Fruit fly (Drosophila melanogaster) whole organism, pupa: ENCODE results near the gene heph.

ENCODE experiments used
- CG10348 ChIP-seq: fragments of 200-800 bp; sonication (Bioruptor generic); IDR thresholded peaks from 2 replicates; pipeline ENCODE4 v1.3.6; 2022; ENCODE audit warnings: missing biosample characterization, missing genetic modification characterization
- CG12605 ChIP-seq: fragments of 200-800 bp; sonication (Bioruptor generic); IDR thresholded peaks from 2 replicates; pipeline ENCODE4 v1.3.6; 2022; ENCODE audit warnings: missing biosample characterization, missing genetic modification characterization
- CG13204 ChIP-seq: fragments of 200-800 bp; sonication (Bioruptor generic); optimal IDR thresholded peaks from 2 replicates; lab custom pipeline; 2018; ENCODE audit warnings: missing biosample characterization, mild to moderate bottlenecking, missing genetic modification characterization, moderate library complexity
- CG14655 ChIP-seq: fragments of 200-800 bp; sonication (Bioruptor generic); optimal IDR thresholded peaks from 3 replicates; lab custom pipeline; 2017; ENCODE audit warnings: mild to moderate bottlenecking, missing biosample characterization, missing genetic modification reagents, missing genetic modification characterization
- CG15710 ChIP-seq: fragments of 200-800 bp; sonication (Bioruptor generic); optimal IDR thresholded peaks from 2 replicates; lab custom pipeline; 2018; ENCODE audit warnings: missing biosample characterization, mild to moderate bottlenecking, missing genetic modification characterization, moderate library complexity
- CG17806 ChIP-seq: fragments of 200-800 bp; sonication (Bioruptor generic); optimal IDR thresholded peaks from 2 replicates; lab custom pipeline; 2018; ENCODE audit warnings: missing biosample characterization, mild to moderate bottlenecking, missing genetic modification characterization, moderate library complexity
- CG32121 ChIP-seq: fragments of 200-800 bp; sonication (Bioruptor generic); IDR thresholded peaks from 2 replicates; pipeline ENCODE4 v1.3.6; 2022; ENCODE audit warnings: missing biosample characterization, missing genetic modification characterization
- CG34367 ChIP-seq: fragments of 200-800 bp; sonication (Bioruptor generic); optimal IDR thresholded peaks from 2 replicates; lab custom pipeline; 2018; ENCODE audit warnings: missing biosample characterization, mild to moderate bottlenecking, missing genetic modification characterization
- CG4496 ChIP-seq: fragments of 200-800 bp; sonication (Bioruptor generic); IDR thresholded peaks from 3 replicates; pipeline ENCODE4 v1.3.6; 2022; ENCODE audit warnings: missing biosample characterization, missing genetic modification characterization
- CG8159 ChIP-seq: fragments of 200-800 bp; sonication (Bioruptor generic); optimal IDR thresholded peaks from 3 replicates; lab custom pipeline; 2018; ENCODE audit warnings: missing biosample characterization, mild to moderate bottlenecking, missing genetic modification characterization, moderate library complexity
- CG8301 ChIP-seq: fragments of 200-800 bp; sonication (Bioruptor generic); optimal IDR thresholded peaks from 2 replicates; lab custom pipeline; 2018; ENCODE audit warnings: missing biosample characterization, mild to moderate bottlenecking, missing genetic modification characterization
- CG9948 ChIP-seq: fragments of 200-800 bp; sonication (Bioruptor generic); optimal IDR thresholded peaks from 2 replicates; lab custom pipeline; 2018; ENCODE audit warnings: missing biosample characterization, mild to moderate bottlenecking, missing genetic modification characterization, moderate library complexity
- D1 ChIP-seq: fragments of 200-800 bp; sonication (Bioruptor generic); optimal IDR thresholded peaks from 2 replicates; lab custom pipeline; 2018; ENCODE audit warnings: missing biosample characterization, mild to moderate bottlenecking, missing genetic modification characterization, moderate library complexity
- EcR ChIP-seq: fragments of 200-800 bp; sonication (Bioruptor generic); optimal IDR thresholded peaks from 3 replicates; lab custom pipeline; 2019; ENCODE audit warnings: missing biosample characterization, missing genetic modification characterization, mild to moderate bottlenecking, moderate library complexity, missing genetic modification reagents
- Ets98B ChIP-seq: fragments of 200-800 bp; sonication (Bioruptor generic); IDR thresholded peaks from 2 replicates; pipeline ENCODE4 v1.3.6; 2022; ENCODE audit warnings: missing biosample characterization, missing genetic modification characterization
- Pif1A ChIP-seq: fragments of 200-800 bp; sonication (Bioruptor generic); optimal IDR thresholded peaks from 3 replicates; lab custom pipeline; 2016; ENCODE audit warnings: missing biosample characterization, missing genetic modification characterization
- Pif1B ChIP-seq: fragments of 200-800 bp; sonication (Bioruptor generic); optimal IDR thresholded peaks from 3 replicates; lab custom pipeline; 2016; ENCODE audit warnings: missing biosample characterization, missing genetic modification characterization
- Snoo ChIP-seq: fragments of 200-800 bp; sonication (Bioruptor generic); optimal IDR thresholded peaks from 3 replicates; lab custom pipeline; 2017; ENCODE audit warnings: missing biosample characterization, mild to moderate bottlenecking, missing genetic modification characterization, inconsistent platforms
- fd96Ca ChIP-seq: fragments of 200-800 bp; sonication (Bioruptor generic); IDR thresholded peaks from 3 replicates; pipeline ENCODE4 v1.3.6; 2022; ENCODE audit warnings: missing biosample characterization, missing genetic modification characterization
- gl ChIP-seq: fragments of 200-800 bp; sonication (Bioruptor generic); optimal IDR thresholded peaks from 2 replicates; lab custom pipeline; 2018; ENCODE audit warnings: missing biosample characterization, mild to moderate bottlenecking, missing genetic modification characterization
- rn ChIP-seq: fragments of 200-800 bp; sonication (Bioruptor generic); IDR thresholded peaks from 2 replicates; pipeline ENCODE4 v1.3.6; 2022; ENCODE audit warnings: missing biosample characterization, missing genetic modification characterization

heph gene

dm6 chr3R:32015400-32016215 is at the start of gene heph:
TSS of gene heph (minus strand) at chr3R:32015520.
- TF ChIP-seq CG17806 (tag; lab: Kevin White, UChicago) (no peak), D1 (tag; lab: Kevin White, UChicago) (no peak), CG15710 (tag; lab: Kevin White, UChicago) (no peak), gl (no peak), Snoo (tag; lab: Kevin White, UChicago) (no peak), fd96Ca (no peak), EcR (GFP tag; lab: Kevin White, UChicago) (no peak), rn (GFP tag; lab: Robert Waterston, UW) (no peak), CG14655 (GFP tag; lab: Kevin White, UChicago) (no peak), CG34367 (no peak), CG8159 (tag; lab: Kevin White, UChicago) (no peak)

DNA sequence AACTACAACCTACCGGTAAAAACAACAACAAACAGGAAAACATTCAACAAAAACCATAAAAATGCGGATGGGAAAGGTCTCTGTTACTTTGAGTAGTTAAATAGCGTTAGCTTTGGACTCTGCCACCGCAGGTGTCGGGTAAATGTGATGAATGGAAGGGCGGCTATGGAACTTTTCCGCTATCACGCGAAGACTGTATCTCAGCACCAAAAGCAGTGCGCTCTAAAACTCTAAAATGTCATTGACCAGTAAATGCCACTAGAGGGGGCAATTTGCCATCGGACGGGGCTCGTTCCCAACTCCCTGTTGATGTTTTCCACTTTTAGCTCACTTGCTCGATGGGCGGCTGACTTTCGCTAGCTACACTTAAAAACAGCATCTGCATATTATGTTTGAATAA is 44.9 kb upstream of the heph start:
- TF ChIP-seq CG9948 (tag; lab: Kevin White, UChicago) (no peak), CG12605 (GFP tag; lab: Robert Waterston, UW) (no peak), EcR (GFP tag; lab: Kevin White, UChicago) (no peak), CG8301 (tag; lab: Kevin White, UChicago) (no peak), CG17806 (tag; lab: Kevin White, UChicago) (no peak)

DNA sequence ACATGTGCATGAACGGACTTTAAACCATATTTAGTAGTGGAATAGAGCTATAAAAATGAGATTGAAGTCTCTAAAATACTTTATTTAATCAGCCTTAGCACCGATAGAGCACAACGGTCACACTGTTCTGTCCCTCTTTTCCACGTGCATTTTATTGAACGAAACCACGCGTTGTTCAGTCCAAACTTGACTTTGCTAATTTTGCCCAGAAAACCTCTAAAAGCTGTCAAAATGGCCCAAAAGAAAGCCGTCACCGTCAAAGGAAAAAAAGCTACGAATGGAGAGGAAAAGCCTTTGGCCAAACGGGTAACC is 37.1 kb upstream of the heph start:
- TF ChIP-seq CG9948 (tag; lab: Kevin White, UChicago): no peak
- TF ChIP-seq Ets98B (GFP tag; lab: Robert Waterston, UW): no peak
- TF ChIP-seq gl: no peak
- TF ChIP-seq Pif1A (GFP tag; lab: Kevin White, UChicago): no peak
- TF ChIP-seq CG34367: no peak
- no peak for TF ChIP-seq CG8301 (tag; lab: Kevin White, UChicago)
- no peak for TF ChIP-seq CG14655 (GFP tag; lab: Kevin White, UChicago)
- no peak for TF ChIP-seq CG8159 (tag; lab: Kevin White, UChicago)
- no peak for TF ChIP-seq CG10348 (GFP tag; lab: Robert Waterston, UW)
- TF ChIP-seq rn (GFP tag; lab: Robert Waterston, UW): no peak
- TF ChIP-seq Pif1B (GFP tag; lab: Kevin White, UChicago): no peak
- no peak for TF ChIP-seq CG4496 (GFP tag; lab: Robert Waterston, UW)
- TF ChIP-seq CG13204 (GFP tag; lab: Kevin White, UChicago): no peak
- TF ChIP-seq, all 21 proteins: peak for 0

DNA sequence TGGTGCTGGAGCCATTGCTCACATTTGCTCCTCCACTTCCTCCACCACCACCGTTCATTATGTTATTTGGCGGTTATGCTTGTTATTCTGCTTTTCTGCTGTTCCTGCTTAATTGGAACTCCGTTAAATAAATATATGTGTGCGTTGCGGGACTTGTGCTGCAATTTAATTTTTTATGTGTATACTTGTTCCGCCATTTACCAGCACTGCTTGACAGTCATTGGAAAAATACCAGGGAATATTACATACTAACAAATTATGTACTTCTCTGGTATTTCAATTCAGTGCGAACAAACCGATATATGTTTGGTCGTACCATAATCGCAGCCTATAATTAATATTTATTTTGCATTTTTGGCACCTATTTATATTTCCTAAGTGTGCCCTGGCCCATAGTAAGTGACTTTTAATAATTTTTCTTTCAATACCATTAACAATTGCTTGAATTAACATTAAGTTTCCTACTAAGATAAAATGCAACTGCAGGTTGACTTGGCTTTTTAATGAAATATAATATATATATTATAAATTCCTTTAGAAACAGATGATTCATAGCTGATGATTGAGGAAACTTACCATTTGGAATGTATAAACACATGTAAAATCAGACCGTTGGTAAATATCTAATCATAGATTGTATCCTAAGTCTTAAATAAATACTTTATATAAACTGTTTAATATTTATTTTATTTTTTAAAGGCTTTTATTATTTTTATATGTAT is 36.6 kb upstream of the heph start, which contains the start of the genes krz and mod:
TSS of gene krz (minus strand) at position 212 of the 722 bp plus-strand sequence.
TSS of gene mod (plus strand) at position 279 of the 722 bp plus-strand sequence.
- TF ChIP-seq CG10348 (GFP tag; lab: Robert Waterston, UW): no peak
- no peak for TF ChIP-seq CG8301 (tag; lab: Kevin White, UChicago)
- no peak for TF ChIP-seq Ets98B (GFP tag; lab: Robert Waterston, UW)
- no peak for TF ChIP-seq rn (GFP tag; lab: Robert Waterston, UW)
- peak; percentile 7 for TF ChIP-seq CG9948 (tag; lab: Kevin White, UChicago)
- no peak for TF ChIP-seq CG13204 (GFP tag; lab: Kevin White, UChicago)
- TF ChIP-seq, all 21 proteins: peak for 1

DNA sequence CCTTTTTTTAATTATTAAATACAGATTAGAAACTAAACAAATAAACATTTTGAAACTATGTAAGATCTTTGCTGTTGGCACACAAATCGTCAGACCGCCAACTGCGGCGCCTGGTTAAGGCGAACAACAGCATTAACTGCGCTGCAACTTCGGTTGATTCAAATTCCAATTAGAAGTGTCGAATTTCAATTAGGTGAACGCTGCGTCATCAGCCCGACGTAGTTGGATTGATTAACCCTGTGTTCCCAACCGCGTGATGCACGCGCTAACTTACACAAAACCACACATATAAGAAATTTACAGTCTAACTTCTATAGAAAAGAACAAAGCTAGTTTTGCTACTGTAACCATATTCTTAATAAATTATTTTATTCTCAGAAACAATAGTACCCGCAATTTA is 35.4 kb upstream of the heph start:
- no peak for TF ChIP-seq Pif1A (GFP tag; lab: Kevin White, UChicago)
- TF ChIP-seq EcR (GFP tag; lab: Kevin White, UChicago): no peak
- TF ChIP-seq Snoo (tag; lab: Kevin White, UChicago): no peak

DNA sequence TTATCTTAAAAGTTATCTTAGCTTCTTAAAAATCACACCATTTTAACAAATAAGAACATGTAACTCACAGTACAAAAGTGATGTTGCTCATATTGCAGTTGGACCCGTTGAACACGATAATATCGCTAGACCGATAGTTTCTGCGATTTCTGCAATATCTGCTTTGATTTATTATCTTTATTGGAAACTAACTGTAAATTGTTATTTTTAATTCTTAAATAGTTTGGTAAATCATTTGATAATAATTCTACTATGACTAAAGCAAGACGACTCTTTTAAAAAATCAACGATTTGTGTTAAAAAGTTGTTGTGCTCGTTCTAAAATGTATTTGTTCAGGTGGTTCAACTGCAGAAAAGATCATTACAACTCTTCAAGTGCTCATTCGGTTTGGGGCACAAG is 31.3 kb upstream of the heph start:
- TF ChIP-seq CG34367 (no peak), rn (GFP tag; lab: Robert Waterston, UW) (no peak), Pif1A (GFP tag; lab: Kevin White, UChicago) (no peak), Snoo (tag; lab: Kevin White, UChicago) (no peak), CG4496 (GFP tag; lab: Robert Waterston, UW) (no peak), CG15710 (tag; lab: Kevin White, UChicago) (no peak), D1 (tag; lab: Kevin White, UChicago) (no peak), fd96Ca (no peak), CG8159 (tag; lab: Kevin White, UChicago) (no peak), CG8301 (tag; lab: Kevin White, UChicago) (no peak), CG14655 (GFP tag; lab: Kevin White, UChicago) (no peak), CG17806 (tag; lab: Kevin White, UChicago) (no peak), Pif1B (GFP tag; lab: Kevin White, UChicago) (no peak), Ets98B (GFP tag; lab: Robert Waterston, UW) (no peak), CG32121 (GFP tag; lab: Robert Waterston, UW) (no peak), CG9948 (tag; lab: Kevin White, UChicago) (no peak), CG13204 (GFP tag; lab: Kevin White, UChicago) (no peak), CG12605 (GFP tag; lab: Robert Waterston, UW) (no peak), EcR (GFP tag; lab: Kevin White, UChicago) (no peak)
